Fruit fly (Drosophila melanogaster) whole organism, adult: ENCODE data around the gene CG13054.

ENCODE experiments used
- CG14711 ChIP-seq: fragments of 200-800 bp; sonication (Bioruptor generic); optimal IDR thresholded peaks from 2 replicates; lab custom pipeline; 2018; ENCODE audit warnings: missing biosample characterization, mild to moderate bottlenecking, missing genetic modification characterization, moderate library complexity
- CG33017 ChIP-seq: fragments of 200-800 bp; sonication (Bioruptor generic); optimal IDR thresholded peaks from 2 replicates; lab custom pipeline; 2018; ENCODE audit warnings: missing biosample characterization, mild to moderate bottlenecking, missing genetic modification characterization, moderate library complexity
- CG5204 ChIP-seq: fragments of 200-800 bp; sonication (Bioruptor generic); optimal IDR thresholded peaks from 2 replicates; lab custom pipeline; 2016; ENCODE audit warnings: missing biosample characterization, missing genetic modification characterization
- CG7101 ChIP-seq: fragments of 200-800 bp; sonication (Bioruptor generic); optimal IDR thresholded peaks from 2 replicates; lab custom pipeline; 2018; ENCODE audit warnings: missing biosample characterization, mild to moderate bottlenecking, missing genetic modification characterization, moderate library complexity
- Clk ChIP-seq: fragments of 200-800 bp; sonication (Bioruptor generic); optimal IDR thresholded peaks from 2 replicates; lab custom pipeline; 2017; ENCODE audit warnings: missing biosample characterization, missing genetic modification characterization
- Mnt ChIP-seq: fragments of 200-800 bp; sonication (Bioruptor generic); optimal IDR thresholded peaks from 2 replicates; lab custom pipeline; 2016; ENCODE audit warnings: missing biosample characterization, mild to moderate bottlenecking, missing genetic modification characterization

DNA sequence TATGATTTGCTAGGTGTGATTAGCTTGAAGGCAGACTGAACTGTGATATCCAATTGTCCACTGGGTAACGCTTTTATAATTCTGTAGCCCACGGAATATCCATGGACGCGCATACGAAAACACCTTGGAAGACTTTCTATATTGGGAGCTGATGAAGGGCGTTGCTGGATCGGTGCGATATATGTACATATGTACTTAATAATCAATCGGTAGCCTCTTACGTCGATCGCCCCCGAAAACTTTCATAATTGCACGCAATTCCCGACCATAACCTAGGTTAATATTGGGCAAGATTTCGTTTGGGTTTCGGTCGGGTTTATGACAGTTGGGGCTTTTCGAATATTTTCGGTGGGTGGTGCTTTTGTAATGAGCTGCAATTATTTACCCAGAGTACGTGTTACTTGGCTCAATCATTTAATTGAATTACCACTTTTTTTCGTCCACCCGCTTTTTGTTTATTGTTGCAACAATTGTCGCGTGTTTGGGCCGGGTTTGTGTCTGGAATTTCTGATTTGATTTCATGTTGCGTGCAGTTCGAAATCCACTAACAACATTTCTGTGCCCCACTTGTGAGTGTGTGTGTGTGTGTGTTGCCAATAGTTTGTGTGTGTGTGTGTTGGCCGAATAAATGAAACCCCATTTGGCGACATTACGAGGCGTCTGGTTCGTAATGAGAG lies 25.0 kb upstream of the CG13054 start, which contains the start of gene CG13049:
- no peak for TF ChIP-seq CG5204 (GFP tag; lab: Kevin White, UChicago)
- TF ChIP-seq Mnt (GFP tag; lab: Kevin White, UChicago) = no peak
- no peak for TF ChIP-seq CG33017
- TF ChIP-seq CG14711 (tag; lab: Kevin White, UChicago) = no peak
- TF ChIP-seq Clk (GFP tag; lab: Kevin White, UChicago) = no peak
- TF ChIP-seq CG7101 (tag; lab: Kevin White, UChicago) = no peak
